Fruit fly (Drosophila melanogaster) whole organism, adult: ENCODE measurements around the gene CG6163.

Source experiments
- CG11617 ChIP-seq: fragments of 200-800 bp; sonication (Bioruptor generic); optimal IDR thresholded peaks from 2 replicates; lab custom pipeline; 2017; ENCODE audit warnings: mild to moderate bottlenecking, missing biosample characterization, missing genetic modification reagents, missing genetic modification characterization
- CG12768 ChIP-seq: fragments of 200-800 bp; sonication (Bioruptor generic); optimal IDR thresholded peaks from 2 replicates; lab custom pipeline; 2017; ENCODE audit warnings: missing biosample characterization, missing genetic modification characterization, mild to moderate bottlenecking, moderate library complexity, missing genetic modification reagents
- CG14711 ChIP-seq: fragments of 200-800 bp; sonication (Bioruptor generic); optimal IDR thresholded peaks from 2 replicates; lab custom pipeline; 2018; ENCODE audit warnings: missing biosample characterization, mild to moderate bottlenecking, missing genetic modification characterization, moderate library complexity
- CG1620 ChIP-seq: fragments of 200-800 bp; sonication (Bioruptor generic); optimal IDR thresholded peaks from 2 replicates; lab custom pipeline; 2016; ENCODE audit warnings: missing biosample characterization, missing genetic modification characterization
- CG33017 ChIP-seq: fragments of 200-800 bp; sonication (Bioruptor generic); optimal IDR thresholded peaks from 2 replicates; lab custom pipeline; 2018; ENCODE audit warnings: missing biosample characterization, mild to moderate bottlenecking, missing genetic modification characterization, moderate library complexity
- CG5204 ChIP-seq: fragments of 200-800 bp; sonication (Bioruptor generic); optimal IDR thresholded peaks from 2 replicates; lab custom pipeline; 2016; ENCODE audit warnings: missing biosample characterization, missing genetic modification characterization
- CG7045 ChIP-seq: fragments of 200-800 bp; sonication (Bioruptor generic); optimal IDR thresholded peaks from 2 replicates; lab custom pipeline; 2017; ENCODE audit warnings: missing biosample characterization, mild to moderate bottlenecking, missing genetic modification characterization
- CG7101 ChIP-seq: fragments of 200-800 bp; sonication (Bioruptor generic); optimal IDR thresholded peaks from 2 replicates; lab custom pipeline; 2018; ENCODE audit warnings: missing biosample characterization, mild to moderate bottlenecking, missing genetic modification characterization, moderate library complexity
- Clk ChIP-seq: fragments of 200-800 bp; sonication (Bioruptor generic); optimal IDR thresholded peaks from 2 replicates; lab custom pipeline; 2017; ENCODE audit warnings: missing biosample characterization, missing genetic modification characterization
- Crg-1 ChIP-seq: fragments of 200-800 bp; sonication (Bioruptor generic); optimal IDR thresholded peaks from 2 replicates; lab custom pipeline; 2016; ENCODE audit warnings: missing biosample characterization, missing genetic modification characterization
- Hr96 ChIP-seq: fragments of 200-800 bp; sonication (Bioruptor generic); optimal IDR thresholded peaks from 2 replicates; lab custom pipeline; 2016; ENCODE audit warnings: missing biosample characterization, missing genetic modification characterization
- Mnt ChIP-seq: fragments of 200-800 bp; sonication (Bioruptor generic); optimal IDR thresholded peaks from 2 replicates; lab custom pipeline; 2016; ENCODE audit warnings: missing biosample characterization, mild to moderate bottlenecking, missing genetic modification characterization
- bab1 ChIP-seq: fragments of 200-800 bp; sonication (Bioruptor generic); optimal IDR thresholded peaks from 3 replicates; lab custom pipeline; 2019; ENCODE audit warnings: missing biosample characterization, mild to moderate bottlenecking, missing genetic modification characterization, moderate library complexity
- cic ChIP-seq: fragments of 200-800 bp; sonication (Bioruptor generic); optimal IDR thresholded peaks from 2 replicates; lab custom pipeline; 2017; ENCODE audit warnings: missing biosample characterization, mild to moderate bottlenecking, missing genetic modification characterization, moderate library complexity
- cnc ChIP-seq, 2 experiments: fragments of >200 bp; optimal IDR thresholded peaks; 2 replicates each; lab custom pipeline; 2017
- kay ChIP-seq: fragments of 200-800 bp; sonication (Bioruptor generic); peaks from one replicate; lab custom pipeline; 2016; ENCODE audit warnings: missing biosample characterization, missing genetic modification characterization, borderline replicate concordance
- ovo ChIP-seq: fragments of 200-800 bp; sonication (Bioruptor generic); optimal IDR thresholded peaks from 2 replicates; lab custom pipeline; 2016; ENCODE audit warnings: missing biosample characterization, missing genetic modification characterization
- pad ChIP-seq: fragments of 200-800 bp; sonication (Bioruptor generic); optimal IDR thresholded peaks from 3 replicates; lab custom pipeline; 2017; ENCODE audit warnings: missing biosample characterization, missing genetic modification characterization, mild to moderate bottlenecking, moderate library complexity, missing genetic modification reagents
- tj ChIP-seq: fragments of 200-800 bp; sonication (Bioruptor generic); optimal IDR thresholded peaks from 3 replicates; lab custom pipeline; 2017; ENCODE audit warnings: missing biosample characterization, mild to moderate bottlenecking, missing genetic modification characterization, moderate library complexity
- toe ChIP-seq: fragments of 200-800 bp; sonication (Bioruptor generic); optimal IDR thresholded peaks from 2 replicates; lab custom pipeline; 2016; ENCODE audit warnings: missing biosample characterization, missing genetic modification characterization

CG6163 gene

dm6 chr3L:11406535-11407201 lies 42.0 kb upstream of the CG6163 start:
- TF ChIP-seq CG7101 (no peak), tj (no peak), bab1 (no peak), CG7045 (GFP tag; lab: Kevin White, UChicago) (no peak), Hr96 (GFP tag; lab: Kevin White, UChicago) (no peak), Clk (GFP tag; lab: Kevin White, UChicago) (no peak), ovo (GFP tag; lab: Kevin White, UChicago) (no peak)

- TF ChIP-seq CG7101 = peak; percentile 8
- TF ChIP-seq bab1 = peak; percentile 74
- no peak for TF ChIP-seq cic
- peak; percentile 5 for TF ChIP-seq CG1620
These were observed 40.9 kb upstream of the CG6163 start for dm6 chr3L:11405362-11406254.

- TF ChIP-seq Clk (GFP tag; lab: Kevin White, UChicago) (no peak), cic (no peak), CG7045 (GFP tag; lab: Kevin White, UChicago) (no peak), Mnt (GFP tag; lab: Kevin White, UChicago) (no peak), cnc (optimal IDR thresholded peaks at IDR 0.05; lab: Kevin White, UChicago) (no peak), CG12768 (GFP tag; lab: Kevin White, UChicago) (no peak), toe (GFP tag; lab: Kevin White, UChicago) (no peak), Hr96 (GFP tag; lab: Kevin White, UChicago) (no peak), bab1 (no peak), Crg-1 (GFP tag; lab: Kevin White, UChicago) (no peak), tj (no peak), ovo (GFP tag; lab: Kevin White, UChicago) (no peak), CG5204 (GFP tag; lab: Kevin White, UChicago) (no peak), pad (GFP tag; lab: Kevin White, UChicago) (no peak)
These were observed 38.9 kb upstream of the CG6163 start for dm6 chr3L:11403542-11403941.

dm6 chr3L:11402305-11402704 lies 37.6 kb upstream of the CG6163 start:
- TF ChIP-seq Mnt (GFP tag; lab: Kevin White, UChicago) = no peak
- TF ChIP-seq CG1620 = no peak
- TF ChIP-seq cic = no peak
- no peak for TF ChIP-seq Clk (GFP tag; lab: Kevin White, UChicago)
- TF ChIP-seq Hr96 (GFP tag; lab: Kevin White, UChicago) = no peak
- no peak for TF ChIP-seq pad (GFP tag; lab: Kevin White, UChicago)
- TF ChIP-seq CG14711 = no peak
- TF ChIP-seq CG33017 = no peak
- no peak for TF ChIP-seq kay (GFP tag; lab: Kevin White, UChicago)
- TF ChIP-seq CG12768 (GFP tag; lab: Kevin White, UChicago) = no peak
- TF ChIP-seq CG11617 = no peak
- TF ChIP-seq cnc (optimal IDR thresholded peaks at IDR 0.05; lab: Kevin White, UChicago) = no peak
- TF ChIP-seq CG5204 (GFP tag; lab: Kevin White, UChicago) = no peak
- TF ChIP-seq bab1 = no peak
- no peak for TF ChIP-seq toe (GFP tag; lab: Kevin White, UChicago)
- no peak for TF ChIP-seq CG7045 (GFP tag; lab: Kevin White, UChicago)
- TF ChIP-seq Crg-1 (GFP tag; lab: Kevin White, UChicago) = no peak
- no peak for TF ChIP-seq ovo (GFP tag; lab: Kevin White, UChicago)
- TF ChIP-seq tj = no peak

- TF ChIP-seq Crg-1 (GFP tag; lab: Kevin White, UChicago) = no peak
- TF ChIP-seq kay (GFP tag; lab: Kevin White, UChicago) = no peak
- TF ChIP-seq CG1620 = no peak
- no peak for TF ChIP-seq Hr96 (GFP tag; lab: Kevin White, UChicago)
- TF ChIP-seq ovo (GFP tag; lab: Kevin White, UChicago) = no peak
- TF ChIP-seq CG7045 (GFP tag; lab: Kevin White, UChicago) = no peak
- TF ChIP-seq cic = no peak
- no peak for TF ChIP-seq CG11617
- TF ChIP-seq CG33017 = no peak
- TF ChIP-seq pad (GFP tag; lab: Kevin White, UChicago) = no peak
- TF ChIP-seq CG12768 (GFP tag; lab: Kevin White, UChicago) = no peak
- no peak for TF ChIP-seq toe (GFP tag; lab: Kevin White, UChicago)
- no peak for TF ChIP-seq cnc (optimal IDR thresholded peaks at IDR 0.05; lab: Kevin White, UChicago)
- TF ChIP-seq CG7101 = no peak
- TF ChIP-seq CG5204 (GFP tag; lab: Kevin White, UChicago) = no peak
- no peak for TF ChIP-seq CG14711
- no peak for TF ChIP-seq tj
- TF ChIP-seq Mnt (GFP tag; lab: Kevin White, UChicago) = no peak
These were observed 36.0 kb upstream of the CG6163 start for dm6 chr3L:11400673-11401186.

dm6 chr3L:11400262-11400661 lies 35.6 kb upstream of the CG6163 start:
- TF ChIP-seq cnc (optimal IDR thresholded peaks at IDR 0.05; lab: Kevin White, UChicago) = no peak
- TF ChIP-seq CG14711 = no peak
- TF ChIP-seq CG1620 = no peak
- no peak for TF ChIP-seq pad (GFP tag; lab: Kevin White, UChicago)
